Fruit fly (Drosophila melanogaster) Kc167 (cell line): ENCODE measurements around the gene PTPMT1.

ENCODE experiments used
- Sin3A ChIP-seq: fragments of >200 bp; optimal IDR thresholded peaks from 2 replicates; lab custom pipeline; 2018; ENCODE audit warnings: missing external identifiers
- h ChIP-seq: fragments of >200 bp; optimal IDR thresholded peaks from 3 replicates; lab custom pipeline; 2018; ENCODE audit warnings: missing external identifiers
- ttk ChIP-seq: sonication (Bioruptor generic); optimal IDR thresholded peaks from 2 replicates; lab custom pipeline; 2017; ENCODE audit warnings: missing external identifiers

dm6 chr3R:23737676-23738574 lies 20.2 kb upstream of the PTPMT1 start:
- TF ChIP-seq Sin3A (lab: Kevin White, UChicago) (no peak), h (lab: Kevin White, UChicago) (no peak), ttk (lab: Kevin White, UChicago) (no peak)
